Fruit fly (Drosophila melanogaster): ENCODE data around the gene CG34377.

The CG34377 gene

dm6 chr3R:22269835-22270234 is 54.1 kb downstream of the CG34377 start (continued):
- peak; percentile 41 for TF ChIP-seq CG13424 (tag; optimal IDR thresholded peaks at IDR 0.05)
- no peak for TF ChIP-seq CG12219 (GFP tag; optimal IDR thresholded peaks at IDR 0.05)
- TF ChIP-seq dysf (GFP tag; IDR thresholded peaks at IDR 0.05) = 0 out of 3 replicates have a peak, but pooled peaks have one; percentile 28
- peak; percentile 12 for TF ChIP-seq ind (GFP tag; optimal IDR thresholded peaks at IDR 0.05)
- peak; percentile 2 for TF ChIP-seq CG15514 (GFP tag; optimal IDR thresholded peaks at IDR 0.05)
- TF ChIP-seq CG11504 (tag; optimal IDR thresholded peaks at IDR 0.05) = peak; percentile 62
- peak; percentile 56 for TF ChIP-seq lab (GFP tag; optimal IDR thresholded peaks at IDR 0.05)
- TF ChIP-seq ara (GFP tag; IDR thresholded peaks at IDR 0.05) = 0 out of 2 replicates have a peak, but pooled peaks have one; percentile 34
- no peak for TF ChIP-seq chinmo (GFP tag; IDR thresholded peaks at IDR 0.05; ENCODE audit: partially characterized antibody)
- TF ChIP-seq bsh (GFP tag; optimal IDR thresholded peaks at IDR 0.05) = peak in 1 of 2 experiments; percentile 42
- no peak for TF ChIP-seq CG5245 (GFP tag; optimal IDR thresholded peaks at IDR 0.05)
- TF ChIP-seq tap (tag; optimal IDR thresholded peaks at IDR 0.05) = peak; percentile 21
- TF ChIP-seq CG7839 (tag; optimal IDR thresholded peaks at IDR 0.05) = peak; percentile 28
- TF ChIP-seq CG10366 (GFP tag; IDR thresholded peaks at IDR 0.05) = no peak
- no peak for TF ChIP-seq Atf-2 (GFP tag; optimal IDR thresholded peaks at IDR 0.05)
- TF ChIP-seq slbo (GFP tag; IDR thresholded peaks at IDR 0.05) = peak; percentile 36; the same call in 1 of the 2 replicates
- no peak for TF ChIP-seq prd (optimal IDR thresholded peaks at IDR 0.05)
- 0 out of 3 replicates have a peak, but pooled peaks have one; percentile 35 for TF ChIP-seq prd (GFP tag; IDR thresholded peaks at IDR 0.05)
- TF ChIP-seq aop (GFP tag; IDR thresholded peaks at IDR 0.05) = no peak
- peak; percentile 32 for TF ChIP-seq CoRest (tag; optimal IDR thresholded peaks at IDR 0.05)
- no peak for TF ChIP-seq CG17802 (tag; optimal IDR thresholded peaks at IDR 0.05)
- 0 out of 2 replicates have a peak, but pooled peaks have one; percentile 10 for TF ChIP-seq ttk (GFP tag; IDR thresholded peaks at IDR 0.05)
- peak; percentile 35 for TF ChIP-seq CG17359 (tag; optimal IDR thresholded peaks at IDR 0.05)
- TF ChIP-seq CG18599 (GFP tag; optimal IDR thresholded peaks at IDR 0.05) = peak; percentile 62
- peak; percentile 46 for TF ChIP-seq Fer1 (GFP tag; optimal IDR thresholded peaks at IDR 0.05)
- peak in 1 of 2 experiments; percentile 47 for TF ChIP-seq Hr51 (GFP tag; optimal IDR thresholded peaks at IDR 0.05)
- no peak for TF ChIP-seq toy (GFP tag; IDR thresholded peaks at IDR 0.05)
- peak; percentile 10 for TF ChIP-seq fd96Cb (tag; optimal IDR thresholded peaks at IDR 0.05)
- peak; percentile 58 for TF ChIP-seq gem (tag; optimal IDR thresholded peaks at IDR 0.05)
- peak; percentile 9 for TF ChIP-seq Dek (tag; optimal IDR thresholded peaks at IDR 0.05)
- TF ChIP-seq CG13894 (tag; optimal IDR thresholded peaks at IDR 0.05) = peak; percentile 16
- TF ChIP-seq Fer3 (tag; optimal IDR thresholded peaks at IDR 0.05) = peak; percentile 11
- peak; percentile 44; the same call in 2 of the 3 replicates for TF ChIP-seq row (GFP tag; IDR thresholded peaks at IDR 0.05)
- 0 out of 2 replicates have a peak, but pooled peaks have one; percentile 7 for TF ChIP-seq E2f1 (GFP tag; IDR thresholded peaks at IDR 0.05)
- TF ChIP-seq Hmr (GFP tag; optimal IDR thresholded peaks at IDR 0.05) = peak; percentile 51
- peak; percentile 13 for TF ChIP-seq Hsf (GFP tag; optimal IDR thresholded peaks at IDR 0.05)
- peak; percentile 87 for TF ChIP-seq D19A (tag; optimal IDR thresholded peaks at IDR 0.05)
- peak; percentile 20 for TF ChIP-seq Sox102F (GFP tag; optimal IDR thresholded peaks at IDR 0.05)
- no peak for TF ChIP-seq CG17612 (GFP tag; IDR thresholded peaks at IDR 0.05)
- peak; percentile 55 for TF ChIP-seq Med (GFP tag)
- no peak for TF ChIP-seq Atf3 (GFP tag; optimal IDR thresholded peaks at IDR 0.05)
- TF ChIP-seq CG12659 (GFP tag; optimal IDR thresholded peaks at IDR 0.05) = peak; percentile 4
- TF ChIP-seq CG10979 (tag; optimal IDR thresholded peaks at IDR 0.05) = peak; percentile 23
- TF ChIP-seq CG2678 (tag; optimal IDR thresholded peaks at IDR 0.05) = peak; percentile 63
- peak; percentile 12 for TF ChIP-seq CG12391 (tag; optimal IDR thresholded peaks at IDR 0.05)
- peak; percentile 57 for TF ChIP-seq grau (tag; optimal IDR thresholded peaks at IDR 0.05)
- peak; percentile 6 for TF ChIP-seq CG1603 (tag; optimal IDR thresholded peaks at IDR 0.05)
- TF ChIP-seq E2f2 (GFP tag; IDR thresholded peaks at IDR 0.05) = 0 out of 2 replicates have a peak, but pooled peaks have one; percentile 8
- 0 out of 2 replicates have a peak, but pooled peaks have one; percentile 29 for TF ChIP-seq CG31441 (GFP tag; IDR thresholded peaks at IDR 0.05)
